Worm (Caenorhabditis elegans) whole organism, mixed stage, embryonic: ENCODE data around the gene fbxa-137.

Experiments used
- M03D4.4 ChIP-seq: sonication (generic microtip); optimal IDR thresholded peaks from 2 replicates; lab custom pipeline; 2017; ENCODE audit warnings: mild to moderate bottlenecking, missing genetic modification characterization, missing compliant biosample characterization
- bed-3 ChIP-seq: fragments of 200-800 bp; sonication (Bioruptor generic); optimal IDR thresholded peaks from 3 replicates; lab custom pipeline; 2018; ENCODE audit warnings: mild to moderate bottlenecking, missing genetic modification characterization, moderate library complexity, missing compliant biosample characterization
- blmp-1 ChIP-seq: fragments of 150-350 bp; optimal IDR thresholded peaks from 2 replicates; lab custom pipeline; 2014; ENCODE audit warnings: missing biosample characterization, missing genetic modification characterization
- ceh-39 ChIP-seq: fragments of 150-350 bp; optimal IDR thresholded peaks from 2 replicates; lab custom pipeline; 2014; ENCODE audit warnings: missing biosample characterization, missing genetic modification characterization
- ceh-43 ChIP-seq: fragments of 200-800 bp; sonication (Bioruptor generic); optimal IDR thresholded peaks from 2 replicates; lab custom pipeline; 2018; ENCODE audit warnings: mild to moderate bottlenecking, missing genetic modification characterization, moderate library complexity, missing compliant biosample characterization
- ceh-83 ChIP-seq: fragments of 200-800 bp; sonication (Bioruptor generic); optimal IDR thresholded peaks from 2 replicates; lab custom pipeline; 2018; ENCODE audit warnings: mild to moderate bottlenecking, missing genetic modification characterization, missing compliant biosample characterization
- ces-1 ChIP-seq: fragments of 150-350 bp; optimal IDR thresholded peaks from 2 replicates; lab custom pipeline; 2014; ENCODE audit warnings: missing biosample characterization, missing genetic modification reagents, missing genetic modification characterization
- cnd-1 ChIP-seq: fragments of 200-800 bp; sonication (Bioruptor generic); optimal IDR thresholded peaks from 2 replicates; lab custom pipeline; 2018; ENCODE audit warnings: mild to moderate bottlenecking, missing genetic modification characterization, missing compliant biosample characterization
- elt-1 ChIP-seq: sonication (generic microtip); optimal IDR thresholded peaks from 2 replicates; lab custom pipeline; 2017; ENCODE audit warnings: missing genetic modification characterization, mild to moderate bottlenecking, missing compliant biosample characterization, antibody characterized with exemption, moderate library complexity, borderline replicate concordance; ENCODE audit not compliant: insufficient read depth
- elt-3 ChIP-seq: fragments of 150-350 bp; optimal IDR thresholded peaks from 2 replicates; lab custom pipeline; 2014; ENCODE audit warnings: missing biosample characterization, missing genetic modification characterization
- flh-1 ChIP-seq: fragments of 200-800 bp; sonication (Bioruptor generic); optimal IDR thresholded peaks from 2 replicates; lab custom pipeline; 2018; ENCODE audit warnings: mild to moderate bottlenecking, missing genetic modification characterization, moderate library complexity, missing compliant biosample characterization
- ham-2 ChIP-seq: fragments of 200-800 bp; sonication (Bioruptor generic); optimal IDR thresholded peaks from 2 replicates; lab custom pipeline; 2018; ENCODE audit warnings: mild to moderate bottlenecking, missing genetic modification characterization, missing compliant biosample characterization
- hlh-1 ChIP-seq: fragments of 150-350 bp; optimal IDR thresholded peaks from 2 replicates; lab custom pipeline; 2014; ENCODE audit warnings: missing biosample characterization, missing genetic modification reagents, missing genetic modification characterization
- lin-13 ChIP-seq: fragments of 150-350 bp; optimal IDR thresholded peaks from 2 replicates; lab custom pipeline; 2014; ENCODE audit warnings: missing biosample characterization, missing genetic modification characterization
- lin-32 ChIP-seq: fragments of 200-800 bp; sonication (Bioruptor generic); optimal IDR thresholded peaks from 2 replicates; lab custom pipeline; 2018; ENCODE audit warnings: mild to moderate bottlenecking, missing genetic modification characterization, missing compliant biosample characterization
- lsy-2 ChIP-seq: fragments of 150-350 bp; optimal IDR thresholded peaks from 2 replicates; lab custom pipeline; 2014; ENCODE audit warnings: missing biosample characterization, missing genetic modification characterization
- mep-1 ChIP-seq: fragments of 150-350 bp; optimal IDR thresholded peaks from 2 replicates; lab custom pipeline; 2017; ENCODE audit warnings: missing biosample characterization, missing genetic modification reagents, missing genetic modification characterization, inconsistent platforms
- mls-2 ChIP-seq: sonication (generic microtip); optimal IDR thresholded peaks from 2 replicates; lab custom pipeline; 2016; ENCODE audit warnings: mild to moderate bottlenecking, missing genetic modification characterization, moderate library complexity, missing compliant biosample characterization
- nhr-12 ChIP-seq: fragments of 150-350 bp; optimal IDR thresholded peaks from 2 replicates; lab custom pipeline; 2014; ENCODE audit warnings: missing biosample characterization, missing genetic modification characterization
- nhr-2 ChIP-seq: fragments of 150-350 bp; optimal IDR thresholded peaks from 2 replicates; lab custom pipeline; 2014; ENCODE audit warnings: missing biosample characterization, missing genetic modification characterization
- nhr-237 ChIP-seq: fragments of 150-350 bp; optimal IDR thresholded peaks from 2 replicates; lab custom pipeline; 2014; ENCODE audit warnings: missing biosample characterization, missing genetic modification characterization
- nhr-28 ChIP-seq: fragments of 150-350 bp; optimal IDR thresholded peaks from 2 replicates; lab custom pipeline; 2014; ENCODE audit warnings: missing biosample characterization, missing genetic modification characterization
- nhr-76 ChIP-seq: sonication (generic microtip); optimal IDR thresholded peaks from 2 replicates; lab custom pipeline; 2017; ENCODE audit warnings: missing biosample characterization, missing genetic modification characterization
- pha-4 ChIP-seq: fragments of 150-350 bp; optimal IDR thresholded peaks from 2 replicates; lab custom pipeline; 2018; ENCODE audit warnings: missing biosample characterization, missing genetic modification reagents, missing genetic modification characterization
- sem-2 ChIP-seq: fragments of 200-800 bp; sonication (Bioruptor generic); optimal IDR thresholded peaks from 2 replicates; lab custom pipeline; 2018; ENCODE audit warnings: mild to moderate bottlenecking, missing genetic modification characterization, missing compliant biosample characterization
- snpc-4 ChIP-seq: fragments of 150-350 bp; optimal IDR thresholded peaks from 2 replicates; lab custom pipeline; 2014; ENCODE audit warnings: missing biosample characterization, missing genetic modification characterization
- sptf-1 ChIP-seq: sonication (generic microtip); optimal IDR thresholded peaks from 2 replicates; lab custom pipeline; 2017; ENCODE audit warnings: mild to moderate bottlenecking, missing genetic modification characterization, moderate library complexity, missing compliant biosample characterization
- tbx-8 ChIP-seq: fragments of 200-800 bp; sonication (Bioruptor generic); optimal IDR thresholded peaks from 2 replicates; lab custom pipeline; 2018; ENCODE audit warnings: mild to moderate bottlenecking, missing genetic modification characterization, moderate library complexity, missing compliant biosample characterization
- unc-120 ChIP-seq: sonication (generic microtip); optimal IDR thresholded peaks from 2 replicates; lab custom pipeline; 2017; ENCODE audit warnings: missing genetic modification characterization, missing compliant biosample characterization; ENCODE audit not compliant: poor library complexity, severe bottlenecking
- unc-39 ChIP-seq: fragments of 150-350 bp; optimal IDR thresholded peaks from 2 replicates; lab custom pipeline; 2014; ENCODE audit warnings: missing biosample characterization, missing genetic modification characterization
- unc-62 ChIP-seq: fragments of 150-350 bp; optimal IDR thresholded peaks from 2 replicates; lab custom pipeline; 2014; ENCODE audit warnings: missing biosample characterization, missing genetic modification reagents, missing genetic modification characterization
- zip-8 ChIP-seq: fragments of 150-350 bp; optimal IDR thresholded peaks from 2 replicates; lab custom pipeline; 2014; ENCODE audit warnings: missing biosample characterization, missing genetic modification characterization
- ztf-11 ChIP-seq: fragments of 150-350 bp; optimal IDR thresholded peaks from 2 replicates; lab custom pipeline; 2014; ENCODE audit warnings: missing biosample characterization, missing genetic modification characterization

fbxa-137 gene

ce11 chrV:2294577-2294976, 16.0 kb downstream of the fbxa-137 start, which contains the start of gene nhr-226:
nhr-226 (plus strand) TSS chrV:2294877.
- TF ChIP-seq lin-32 (GFP tag; lab: Kevin White, UChicago) (no peak), ztf-11 (tag; lab: Kevin White, UChicago) (no peak), unc-120 (tag; lab: Kevin White, UChicago) (no peak), ceh-43 (GFP tag; lab: Kevin White, UChicago) (no peak), sem-2 (GFP tag; lab: Kevin White, UChicago) (no peak)

ce11 chrV:2300905-2301304, 22.3 kb downstream of the fbxa-137 start, which contains the start of gene Y19D10B.8:
Y19D10B.8 (minus strand) TSS chrV:2301005.
- no peak for TF ChIP-seq lin-13 (tag; lab: Kevin White, UChicago)
- no peak for TF ChIP-seq unc-39 (tag; lab: Kevin White, UChicago)
- TF ChIP-seq mep-1, result no peak
- no peak for TF ChIP-seq ces-1 (GFP tag; lab: Kevin White, UChicago)
- TF ChIP-seq ztf-11 (tag; lab: Kevin White, UChicago), result no peak
- TF ChIP-seq flh-1 (GFP tag; lab: Kevin White, UChicago), result no peak
- TF ChIP-seq bed-3 (GFP tag; lab: Kevin White, UChicago), result no peak
- TF ChIP-seq ceh-43 (GFP tag; lab: Kevin White, UChicago), result no peak
- no peak for TF ChIP-seq blmp-1 (tag; lab: Kevin White, UChicago)
- no peak for TF ChIP-seq lsy-2 (tag; lab: Kevin White, UChicago)
- no peak for TF ChIP-seq elt-3 (tag; lab: Kevin White, UChicago)
- TF ChIP-seq hlh-1 (tag; lab: Kevin White, UChicago), result no peak
- no peak for TF ChIP-seq zip-8 (tag; lab: Kevin White, UChicago)
- no peak for TF ChIP-seq lin-32 (GFP tag; lab: Kevin White, UChicago)
- no peak for TF ChIP-seq mls-2
- TF ChIP-seq nhr-2 (tag; lab: Kevin White, UChicago), result no peak
- no peak for TF ChIP-seq sptf-1 (tag; lab: Kevin White, UChicago)
- no peak for TF ChIP-seq elt-1 (tag; lab: Kevin White, UChicago)
- TF ChIP-seq ham-2 (GFP tag; lab: Kevin White, UChicago), result no peak

DNA sequence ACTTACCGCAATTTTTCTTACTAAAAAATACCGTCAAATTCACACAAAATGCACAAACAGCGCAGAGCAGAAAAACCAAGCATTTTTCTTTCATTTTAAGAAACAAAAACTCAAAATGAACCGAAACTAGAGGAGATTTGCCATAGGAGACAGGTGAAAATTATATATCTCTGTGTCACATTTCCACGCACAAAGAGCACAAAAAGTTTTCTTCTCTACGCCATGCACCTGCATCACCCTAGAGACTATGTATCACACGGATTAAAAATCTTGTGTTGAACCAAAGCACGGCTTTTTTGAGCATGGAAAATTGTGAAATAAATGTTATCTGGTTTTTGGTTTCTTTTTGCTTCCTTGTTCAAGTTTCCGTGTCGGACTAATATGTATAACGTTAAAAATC, 25.2 kb downstream of the fbxa-137 start, which contains the start of gene irld-15:
irld-15 (minus strand) TSS at position 101 of the 400 bp plus-strand sequence.
- TF ChIP-seq nhr-76 (no peak), unc-120 (tag; lab: Kevin White, UChicago) (no peak), nhr-12 (tag; lab: Kevin White, UChicago) (no peak), cnd-1 (no peak), unc-62 (GFP tag; lab: Kevin White, UChicago) (no peak), ceh-83 (no peak), hlh-1 (tag; lab: Kevin White, UChicago) (no peak), lin-32 (GFP tag; lab: Kevin White, UChicago) (no peak), tbx-8 (GFP tag; lab: Kevin White, UChicago) (no peak), elt-3 (tag; lab: Kevin White, UChicago) (no peak), pha-4 (tag; lab: Kevin White, UChicago) (no peak), blmp-1 (tag; lab: Kevin White, UChicago) (no peak), nhr-237 (tag; lab: Kevin White, UChicago) (no peak), unc-39 (tag; lab: Kevin White, UChicago) (no peak), ces-1 (GFP tag; lab: Kevin White, UChicago) (no peak), sem-2 (GFP tag; lab: Kevin White, UChicago) (no peak), snpc-4 (no peak), M03D4.4 (tag; lab: Kevin White, UChicago) (no peak), sptf-1 (tag; lab: Kevin White, UChicago) (no peak)

DNA sequence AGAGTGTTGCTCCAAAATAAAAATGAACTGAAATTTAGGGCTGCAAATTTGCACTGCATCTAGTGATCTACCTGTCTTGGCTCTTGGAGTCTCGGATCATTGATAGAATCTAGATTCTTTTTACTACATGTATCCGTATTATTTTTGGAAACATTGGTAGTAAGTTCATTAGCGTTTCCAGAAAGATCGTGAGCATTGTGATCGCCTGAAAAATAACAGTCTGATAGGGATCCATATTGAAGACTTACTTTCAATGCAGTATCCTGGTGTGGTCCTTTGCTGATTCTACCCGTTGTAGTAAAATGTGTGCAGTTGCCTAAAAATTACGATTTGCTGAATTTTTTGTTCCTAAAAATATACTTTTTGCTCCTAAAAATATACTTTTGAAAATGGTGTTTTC, 27.8 kb downstream of the fbxa-137 start:
- TF ChIP-seq sptf-1 (tag; lab: Kevin White, UChicago), result no peak
- no peak for TF ChIP-seq nhr-28
- no peak for TF ChIP-seq nhr-76
- no peak for TF ChIP-seq flh-1 (GFP tag; lab: Kevin White, UChicago)
- no peak for TF ChIP-seq nhr-237 (tag; lab: Kevin White, UChicago)
- no peak for TF ChIP-seq elt-1 (tag; lab: Kevin White, UChicago)
- TF ChIP-seq blmp-1 (tag; lab: Kevin White, UChicago), result no peak
- TF ChIP-seq lin-13 (tag; lab: Kevin White, UChicago), result no peak
- no peak for TF ChIP-seq bed-3 (GFP tag; lab: Kevin White, UChicago)
- TF ChIP-seq lin-32 (GFP tag; lab: Kevin White, UChicago), result no peak
- no peak for TF ChIP-seq ceh-83
- TF ChIP-seq unc-120 (tag; lab: Kevin White, UChicago), result no peak
- no peak for TF ChIP-seq nhr-12 (tag; lab: Kevin White, UChicago)
- TF ChIP-seq snpc-4, result no peak
- no peak for TF ChIP-seq sem-2 (GFP tag; lab: Kevin White, UChicago)
- no peak for TF ChIP-seq unc-39 (tag; lab: Kevin White, UChicago)
- no peak for TF ChIP-seq unc-62 (GFP tag; lab: Kevin White, UChicago)
- TF ChIP-seq ceh-39 (tag; lab: Kevin White, UChicago), result no peak
- TF ChIP-seq nhr-2 (tag; lab: Kevin White, UChicago), result no peak
